Fruit fly (Drosophila melanogaster) whole organism, prepupa: ENCODE results near the gene CG33490.

ENCODE experiments used
- CG10631 ChIP-seq: fragments of 200-800 bp; sonication (Bioruptor generic); optimal IDR thresholded peaks from 2 replicates; lab custom pipeline; 2016; ENCODE audit warnings: missing biosample characterization, missing genetic modification characterization
- CG10669 ChIP-seq: fragments of 200-800 bp; sonication (Bioruptor generic); optimal IDR thresholded peaks from 3 replicates; lab custom pipeline; 2018; ENCODE audit warnings: missing biosample characterization, mild to moderate bottlenecking, missing genetic modification characterization, moderate library complexity
- CG11294 ChIP-seq: fragments of 200-800 bp; sonication (Bioruptor generic); IDR thresholded peaks from 2 replicates; pipeline ENCODE4 v1.3.6; 2022; ENCODE audit warnings: missing biosample characterization, missing genetic modification characterization
- CG11762 ChIP-seq: fragments of 200-800 bp; sonication (Bioruptor generic); optimal IDR thresholded peaks from 3 replicates; lab custom pipeline; 2016; ENCODE audit warnings: missing biosample characterization, missing genetic modification characterization; ENCODE audit not compliant: insufficient read depth
- CG11902 ChIP-seq: fragments of 200-800 bp; sonication (Bioruptor generic); optimal IDR thresholded peaks from 3 replicates; lab custom pipeline; 2016; ENCODE audit warnings: missing biosample characterization, missing genetic modification characterization
- CG15336 ChIP-seq: fragments of 200-800 bp; sonication (Bioruptor generic); IDR thresholded peaks from 2 replicates; pipeline ENCODE4 v1.3.6; 2022; ENCODE audit warnings: missing biosample characterization, missing genetic modification characterization
- CG3032 ChIP-seq: fragments of 200-800 bp; optimal IDR thresholded peaks from 2 replicates; lab custom pipeline; 2019; ENCODE audit warnings: missing biosample characterization, mild to moderate bottlenecking, missing genetic modification characterization, moderate library complexity
- CG32006 ChIP-seq: fragments of 200-800 bp; sonication (Bioruptor generic); optimal IDR thresholded peaks from 3 replicates; lab custom pipeline; 2017; ENCODE audit warnings: missing biosample characterization, mild to moderate bottlenecking, missing genetic modification characterization
- CG34406 ChIP-seq: fragments of 200-800 bp; sonication (Bioruptor generic); optimal IDR thresholded peaks from 3 replicates; lab custom pipeline; 2016; ENCODE audit warnings: missing biosample characterization, missing genetic modification characterization
- CG4318 ChIP-seq: fragments of 200-800 bp; sonication (Bioruptor generic); optimal IDR thresholded peaks from 3 replicates; lab custom pipeline; 2017; ENCODE audit warnings: missing biosample characterization, mild to moderate bottlenecking, missing genetic modification characterization
- CG6163 ChIP-seq: fragments of 200-800 bp; sonication (Bioruptor generic); IDR thresholded peaks from 3 replicates; pipeline ENCODE4 v1.3.6; 2022; ENCODE audit warnings: missing biosample characterization, missing genetic modification characterization
- CG6792 ChIP-seq: fragments of 200-800 bp; sonication (Bioruptor generic); optimal IDR thresholded peaks from 3 replicates; lab custom pipeline; 2016; ENCODE audit warnings: missing biosample characterization, missing genetic modification characterization
- CG6808 ChIP-seq: fragments of 200-800 bp; sonication (Bioruptor generic); optimal IDR thresholded peaks from 3 replicates; lab custom pipeline; 2017; ENCODE audit warnings: missing biosample characterization, missing genetic modification characterization, mild to moderate bottlenecking, moderate library complexity, missing genetic modification reagents
- CG7368 ChIP-seq: fragments of 200-800 bp; sonication (Bioruptor generic); optimal IDR thresholded peaks from 3 replicates; lab custom pipeline; 2016; ENCODE audit warnings: missing biosample characterization, missing genetic modification characterization
- CG8119 ChIP-seq: fragments of 200-800 bp; sonication (Bioruptor generic); IDR thresholded peaks from 3 replicates; pipeline ENCODE4 v1.3.6; 2022; ENCODE audit warnings: missing biosample characterization, missing genetic modification characterization
- CG8319 ChIP-seq: fragments of 200-800 bp; sonication (Bioruptor generic); optimal IDR thresholded peaks from 3 replicates; lab custom pipeline; 2016; ENCODE audit warnings: missing biosample characterization, missing genetic modification characterization
- CG8632 ChIP-seq: fragments of 200-800 bp; sonication (Bioruptor generic); optimal IDR thresholded peaks from 3 replicates; lab custom pipeline; 2016; ENCODE audit warnings: missing biosample characterization, missing genetic modification characterization
- Eip75B ChIP-seq: fragments of 200-800 bp; sonication (Bioruptor generic); optimal IDR thresholded peaks from 3 replicates; lab custom pipeline; 2016; ENCODE audit warnings: missing biosample characterization, missing genetic modification characterization
- Eip78C ChIP-seq: fragments of 200-800 bp; sonication (Bioruptor generic); peaks from one replicate; lab custom pipeline; 2016; ENCODE audit warnings: missing biosample characterization, missing genetic modification characterization
- Ets21C ChIP-seq: fragments of 200-800 bp; sonication (Bioruptor generic); optimal IDR thresholded peaks from 3 replicates; lab custom pipeline; 2016; ENCODE audit warnings: missing biosample characterization, missing genetic modification characterization
- Ets96B ChIP-seq: fragments of 200-800 bp; optimal IDR thresholded peaks from 2 replicates; lab custom pipeline; 2019; ENCODE audit warnings: missing biosample characterization, mild to moderate bottlenecking, missing genetic modification characterization, moderate library complexity
- Gug ChIP-seq: fragments of 200-800 bp; sonication (Bioruptor generic); IDR thresholded peaks from 2 replicates; pipeline ENCODE4 v1.3.6; 2022; ENCODE audit warnings: missing biosample characterization, missing genetic modification characterization
- Hr38 ChIP-seq: sonication (Bioruptor generic); optimal IDR thresholded peaks from 2 replicates; lab custom pipeline; 2016; ENCODE audit warnings: missing biosample characterization, missing genetic modification characterization
- Hr39 ChIP-seq: fragments of 200-800 bp; sonication (Bioruptor generic); optimal IDR thresholded peaks from 2 replicates; lab custom pipeline; 2016; ENCODE audit warnings: missing biosample characterization, missing genetic modification characterization
- Hr4 ChIP-seq: fragments of 200-800 bp; sonication (Bioruptor generic); optimal IDR thresholded peaks from 3 replicates; lab custom pipeline; 2016; ENCODE audit warnings: missing biosample characterization, missing genetic modification characterization
- Met ChIP-seq: fragments of 200-800 bp; sonication (Bioruptor generic); optimal IDR thresholded peaks from 3 replicates; lab custom pipeline; 2016; ENCODE audit warnings: missing biosample characterization, missing genetic modification characterization
- OdsH ChIP-seq: fragments of 200-800 bp; sonication (Bioruptor generic); optimal IDR thresholded peaks from 3 replicates; lab custom pipeline; 2016; ENCODE audit warnings: missing biosample characterization, missing genetic modification characterization
- Smox ChIP-seq: fragments of 200-800 bp; sonication (Bioruptor generic); optimal IDR thresholded peaks from 3 replicates; lab custom pipeline; 2016; ENCODE audit warnings: missing biosample characterization, missing genetic modification characterization
- Sox102F ChIP-seq: fragments of 200-800 bp; sonication (Bioruptor generic); optimal IDR thresholded peaks from 2 replicates; lab custom pipeline; 2016; ENCODE audit warnings: missing biosample characterization, mild to moderate bottlenecking, missing genetic modification characterization
- achi ChIP-seq: fragments of 200-800 bp; sonication (Bioruptor generic); optimal IDR thresholded peaks from 3 replicates; lab custom pipeline; 2016; ENCODE audit warnings: missing biosample characterization, missing genetic modification characterization
- acj6 ChIP-seq: fragments of 200-800 bp; sonication (Bioruptor generic); optimal IDR thresholded peaks from 3 replicates; lab custom pipeline; 2016; ENCODE audit warnings: missing biosample characterization, missing genetic modification characterization
- dac ChIP-seq: fragments of 200-800 bp; sonication (Bioruptor generic); optimal IDR thresholded peaks from 2 replicates; lab custom pipeline; 2017; ENCODE audit warnings: missing biosample characterization, mild to moderate bottlenecking, missing genetic modification characterization
- dsx ChIP-seq: fragments of 200-800 bp; optimal IDR thresholded peaks from 3 replicates; lab custom pipeline; 2019; ENCODE audit warnings: missing biosample characterization, mild to moderate bottlenecking, missing genetic modification characterization, moderate library complexity; ENCODE audit not compliant: poor library complexity, severe bottlenecking
- eg ChIP-seq: fragments of 200-800 bp; sonication (Bioruptor generic); IDR thresholded peaks from 3 replicates; pipeline ENCODE4 v1.3.6; 2022; ENCODE audit warnings: missing biosample characterization, missing genetic modification characterization
- esn ChIP-seq: fragments of 200-800 bp; sonication (Bioruptor generic); optimal IDR thresholded peaks from 2 replicates; lab custom pipeline; 2016; ENCODE audit warnings: missing biosample characterization, mild to moderate bottlenecking, missing genetic modification characterization, moderate library complexity
- fd59A ChIP-seq: fragments of 200-800 bp; sonication (Bioruptor generic); optimal IDR thresholded peaks from 2 replicates; lab custom pipeline; 2017; ENCODE audit warnings: missing biosample characterization, mild to moderate bottlenecking, missing genetic modification characterization, missing genetic modification reagents
- fkh ChIP-seq: fragments of 200-800 bp; sonication (Bioruptor generic); optimal IDR thresholded peaks from 3 replicates; lab custom pipeline; 2017; ENCODE audit warnings: missing biosample characterization, mild to moderate bottlenecking, missing genetic modification characterization, moderate library complexity
- lz ChIP-seq: fragments of 200-800 bp; sonication (Bioruptor generic); optimal IDR thresholded peaks from 3 replicates; lab custom pipeline; 2016; ENCODE audit warnings: missing biosample characterization, missing genetic modification characterization
- net ChIP-seq: fragments of 200-800 bp; sonication (Bioruptor generic); optimal IDR thresholded peaks from 3 replicates; lab custom pipeline; 2016; ENCODE audit warnings: missing biosample characterization, missing genetic modification characterization
- pdm3 ChIP-seq: fragments of 200-800 bp; sonication (Bioruptor generic); optimal IDR thresholded peaks from 3 replicates; lab custom pipeline; 2016; ENCODE audit warnings: missing biosample characterization, missing genetic modification characterization
- spab ChIP-seq: fragments of 200-800 bp; sonication (Bioruptor generic); optimal IDR thresholded peaks from 2 replicates; lab custom pipeline; 2017; ENCODE audit warnings: missing biosample characterization, mild to moderate bottlenecking, missing genetic modification characterization, missing genetic modification reagents
- ss ChIP-seq, 2 experiments: fragments of 200-800 bp; sonication (Bioruptor generic); optimal IDR thresholded peaks; 2 replicates in 1 of 2; 3 replicates in 1 of 2; lab custom pipeline; 2017 to 2018; ENCODE audit warnings: mild to moderate bottlenecking in 2 of 2, missing biosample characterization in 2 of 2, missing genetic modification characterization in 2 of 2, moderate library complexity in 1 of 2
- topi ChIP-seq: fragments of 200-800 bp; sonication (Bioruptor generic); optimal IDR thresholded peaks from 3 replicates; lab custom pipeline; 2016; ENCODE audit warnings: missing biosample characterization, missing genetic modification characterization
- vri ChIP-seq: fragments of 200-800 bp; sonication (Bioruptor generic); optimal IDR thresholded peaks from 3 replicates; lab custom pipeline; 2016; ENCODE audit warnings: missing biosample characterization, mild to moderate bottlenecking, missing genetic modification characterization

The CG33490 gene

dm6 chr3L:11599255-11599654, 24.8 kb upstream of the CG33490 start:
- TF ChIP-seq topi (no peak), ss (GFP tag; optimal IDR thresholded peaks at IDR 0.05; lab: Kevin White, UChicago) (peak in 1 of 2 experiments; percentile 42), CG11762 (GFP tag; lab: Kevin White, UChicago) (no peak), dsx (GFP tag; lab: Kevin White, UChicago) (peak; percentile 41), esn (GFP tag; lab: Kevin White, UChicago) (peak; percentile 6), CG10669 (GFP tag; lab: Kevin White, UChicago) (no peak), CG3032 (peak; percentile 59), achi (GFP tag; lab: Kevin White, UChicago) (peak; percentile 44), eg (GFP tag; lab: Robert Waterston, UW) (0 out of 3 replicates have a peak, but pooled peaks have one; percentile 19), CG6792 (peak; percentile 12), spab (peak; percentile 11), CG34406 (GFP tag; lab: Kevin White, UChicago) (peak; percentile 45), dac (no peak), fd59A (GFP tag; lab: Kevin White, UChicago) (no peak), CG6808 (GFP tag; lab: Kevin White, UChicago) (peak; percentile 32), net (GFP tag; lab: Kevin White, UChicago) (peak; percentile 7), CG8119 (GFP tag; lab: Robert Waterston, UW) (peak; percentile 61), OdsH (GFP tag; lab: Kevin White, UChicago) (peak; percentile 33), CG32006 (GFP tag; lab: Kevin White, UChicago) (peak; percentile 54), Met (GFP tag; lab: Kevin White, UChicago) (no peak), pdm3 (GFP tag; lab: Kevin White, UChicago) (no peak), Smox (GFP tag; lab: Kevin White, UChicago) (no peak), CG8632 (GFP tag; lab: Kevin White, UChicago) (peak; percentile 11), CG11294 (0 out of 2 replicates have a peak, but pooled peaks have one; percentile 7), Hr38 (GFP tag; lab: Kevin White, UChicago) (no peak), CG4318 (GFP tag; lab: Kevin White, UChicago) (peak; percentile 1), CG10631 (peak; percentile 37), CG7368 (GFP tag; lab: Kevin White, UChicago) (peak; percentile 63), acj6 (GFP tag; lab: Kevin White, UChicago) (peak; percentile 40), lz (GFP tag; lab: Kevin White, UChicago) (no peak), CG6163 (0 out of 3 replicates have a peak, but pooled peaks have one; percentile 23), Hr4 (GFP tag; lab: Kevin White, UChicago) (peak; percentile 5), Ets96B (peak; percentile 54), Eip75B (GFP tag; lab: Kevin White, UChicago) (no peak), CG11902 (GFP tag; lab: Kevin White, UChicago) (no peak), CG15336 (GFP tag; lab: Robert Waterston, UW) (peak; percentile 42)

- TF ChIP-seq Eip78C (GFP tag; lab: Kevin White, UChicago) (peak; percentile 34), CG7368 (GFP tag; lab: Kevin White, UChicago) (peak; percentile 44), Ets96B (no peak), CG8632 (GFP tag; lab: Kevin White, UChicago) (no peak), ss (GFP tag; optimal IDR thresholded peaks at IDR 0.05; lab: Kevin White, UChicago) (no peak)
Observed at dm6 chr3L:11596585-11597252, 22.3 kb upstream of the CG33490 start, which contains the start of gene CG7368. TSS of gene CG7368 (plus strand) at chr3L:11597202.

DNA sequence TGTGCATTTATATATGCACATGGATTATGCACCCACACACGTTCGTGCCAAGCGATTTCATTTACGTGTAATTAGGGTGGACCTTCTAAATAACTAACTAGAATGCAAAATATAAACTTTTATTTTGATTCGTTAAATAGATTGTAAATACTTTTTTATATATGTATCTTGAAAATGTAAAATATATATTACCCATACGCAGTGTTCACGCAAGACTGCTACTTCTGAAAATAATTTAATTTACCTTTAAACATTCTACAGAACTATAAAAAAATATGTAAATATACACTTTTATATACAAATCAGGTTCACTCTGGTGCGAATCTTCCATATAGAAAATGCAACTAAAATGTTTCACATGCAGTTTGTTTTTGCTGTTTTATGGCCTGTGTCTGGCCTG, 19.3 kb upstream of the CG33490 start:
- TF ChIP-seq Sox102F (GFP tag; lab: Kevin White, UChicago) (no peak), CG11762 (GFP tag; lab: Kevin White, UChicago) (no peak), CG11902 (GFP tag; lab: Kevin White, UChicago) (no peak), CG8119 (GFP tag; lab: Robert Waterston, UW) (peak; percentile 82), Eip75B (GFP tag; lab: Kevin White, UChicago) (no peak), fkh (no peak), Gug (peak; percentile 33; the same call in 1 of the 2 replicates), Eip78C (GFP tag; lab: Kevin White, UChicago) (peak; percentile 62), spab (no peak), Hr4 (GFP tag; lab: Kevin White, UChicago) (peak; percentile 42), CG7368 (GFP tag; lab: Kevin White, UChicago) (no peak), Met (GFP tag; lab: Kevin White, UChicago) (no peak), Hr39 (GFP tag; lab: Kevin White, UChicago) (no peak), CG6163 (peak; percentile 61; the same call in 2 of the 3 replicates), vri (GFP tag; lab: Kevin White, UChicago) (no peak), OdsH (GFP tag; lab: Kevin White, UChicago) (peak; percentile 28), CG11294 (no peak), dsx (GFP tag; lab: Kevin White, UChicago) (peak; percentile 44), Hr38 (GFP tag; lab: Kevin White, UChicago) (no peak), dac (no peak), Ets21C (no peak), CG8319 (GFP tag; lab: Kevin White, UChicago) (no peak), CG3032 (peak; percentile 35)
